Fruit fly (Drosophila melanogaster) whole organism, embryonic: Measurements from ENCODE around the gene CG44094.

ENCODE experiments used
- Asciz ChIP-seq: fragments of 200-800 bp; sonication (Bioruptor generic); optimal IDR thresholded peaks from 2 replicates; lab custom pipeline; 2017; ENCODE audit warnings: missing biosample characterization, mild to moderate bottlenecking, missing genetic modification characterization, missing genetic modification reagents
- Bteb2 ChIP-seq: fragments of 200-800 bp; sonication (Bioruptor generic); optimal IDR thresholded peaks from 2 replicates; lab custom pipeline; 2016; ENCODE audit warnings: missing biosample characterization, missing genetic modification characterization
- CG1024 ChIP-seq: fragments of 200-800 bp; sonication (Bioruptor generic); IDR thresholded peaks from 2 replicates; pipeline ENCODE4 v1.3.6; 2022; ENCODE audit warnings: missing biosample characterization, missing genetic modification characterization
- CG11504 ChIP-seq: fragments of 200-800 bp; sonication (Bioruptor generic); optimal IDR thresholded peaks from 3 replicates; lab custom pipeline; 2019; ENCODE audit warnings: missing biosample characterization, mild to moderate bottlenecking, missing genetic modification characterization, moderate library complexity
- CG12391 ChIP-seq: fragments of 200-800 bp; sonication (Bioruptor generic); optimal IDR thresholded peaks from 3 replicates; lab custom pipeline; 2018; ENCODE audit warnings: missing biosample characterization, mild to moderate bottlenecking, missing genetic modification characterization, moderate library complexity
- CG13894 ChIP-seq: fragments of 200-800 bp; sonication (Bioruptor generic); optimal IDR thresholded peaks from 3 replicates; lab custom pipeline; 2018; ENCODE audit warnings: missing biosample characterization, mild to moderate bottlenecking, missing genetic modification characterization, moderate library complexity
- CG1603 ChIP-seq: fragments of 200-800 bp; sonication (Bioruptor generic); optimal IDR thresholded peaks from 2 replicates; lab custom pipeline; 2019; ENCODE audit warnings: missing biosample characterization, mild to moderate bottlenecking, missing genetic modification characterization, moderate library complexity
- CG16813 ChIP-seq: fragments of 200-800 bp; sonication (Bioruptor generic); IDR thresholded peaks from 3 replicates; pipeline ENCODE4 v1.3.6; 2022; ENCODE audit warnings: missing biosample characterization, missing genetic modification characterization; ENCODE audit not compliant: partially characterized antibody
- CG2678 ChIP-seq: fragments of 200-800 bp; sonication (Bioruptor generic); optimal IDR thresholded peaks from 3 replicates; lab custom pipeline; 2019; ENCODE audit warnings: missing biosample characterization, mild to moderate bottlenecking, missing genetic modification characterization, moderate library complexity
- CG2875 ChIP-seq: fragments of 200-800 bp; sonication (Bioruptor generic); optimal IDR thresholded peaks from 2 replicates; lab custom pipeline; 2017; ENCODE audit warnings: missing biosample characterization, mild to moderate bottlenecking, missing genetic modification characterization, missing genetic modification reagents
- CG2889 ChIP-seq: fragments of 200-800 bp; sonication (Bioruptor generic); IDR thresholded peaks from 3 replicates; pipeline ENCODE4 v1.3.6; 2022; ENCODE audit warnings: missing biosample characterization, missing genetic modification characterization
- CG4424 ChIP-seq: fragments of 200-800 bp; sonication (Bioruptor generic); optimal IDR thresholded peaks from 3 replicates; lab custom pipeline; 2016; ENCODE audit warnings: missing biosample characterization, missing genetic modification characterization
- CG4707 ChIP-seq: fragments of 200-800 bp; sonication (Bioruptor generic); optimal IDR thresholded peaks from 2 replicates; lab custom pipeline; 2018; ENCODE audit warnings: missing biosample characterization, mild to moderate bottlenecking, missing genetic modification characterization, moderate library complexity
- CG4820 ChIP-seq: fragments of 200-800 bp; sonication (Bioruptor generic); optimal IDR thresholded peaks from 3 replicates; lab custom pipeline; 2016; ENCODE audit warnings: missing biosample characterization, missing genetic modification characterization
- CG5180 ChIP-seq: fragments of 200-800 bp; sonication (Bioruptor generic); optimal IDR thresholded peaks from 3 replicates; lab custom pipeline; 2017; ENCODE audit warnings: missing biosample characterization, missing genetic modification characterization, mild to moderate bottlenecking, moderate library complexity, missing genetic modification reagents
- CG7556 ChIP-seq: fragments of 200-800 bp; sonication (Bioruptor generic); optimal IDR thresholded peaks from 2 replicates; lab custom pipeline; 2017; ENCODE audit warnings: missing biosample characterization, mild to moderate bottlenecking, missing genetic modification characterization
- CG9727 ChIP-seq: fragments of 200-800 bp; sonication (Bioruptor generic); optimal IDR thresholded peaks from 3 replicates; lab custom pipeline; 2017; ENCODE audit warnings: missing biosample characterization, mild to moderate bottlenecking, missing genetic modification characterization
- Chrac-16 ChIP-seq: fragments of 200-800 bp; sonication (Bioruptor generic); optimal IDR thresholded peaks from 3 replicates; lab custom pipeline; 2016; ENCODE audit warnings: missing biosample characterization, missing genetic modification characterization
- CrebB ChIP-seq: fragments of 200-800 bp; sonication (Bioruptor generic); optimal IDR thresholded peaks from 3 replicates; lab custom pipeline; 2018; ENCODE audit warnings: missing biosample characterization, mild to moderate bottlenecking, missing genetic modification characterization
- E2f2 ChIP-seq: fragments of 200-800 bp; sonication (Bioruptor generic); IDR thresholded peaks from 2 replicates; pipeline ENCODE4 v1.3.6; 2022; ENCODE audit warnings: missing biosample characterization, missing genetic modification characterization
- Elba2 ChIP-seq: fragments of 200-800 bp; sonication (Bioruptor generic); optimal IDR thresholded peaks from 3 replicates; lab custom pipeline; 2016; ENCODE audit warnings: missing biosample characterization, missing genetic modification characterization
- H15 ChIP-seq: fragments of 200-800 bp; sonication (Bioruptor generic); IDR thresholded peaks from 3 replicates; pipeline ENCODE4 v1.3.6; 2022; ENCODE audit warnings: missing biosample characterization, missing genetic modification characterization
- HLHmδ ChIP-seq: fragments of 200-800 bp; sonication (Bioruptor generic); optimal IDR thresholded peaks from 2 replicates; lab custom pipeline; 2018; ENCODE audit warnings: missing biosample characterization, mild to moderate bottlenecking, missing genetic modification characterization, moderate library complexity
- Hand ChIP-seq: fragments of 200-800 bp; sonication (Bioruptor generic); optimal IDR thresholded peaks from 2 replicates; lab custom pipeline; 2017; ENCODE audit warnings: mild to moderate bottlenecking, missing biosample characterization, missing genetic modification reagents, missing genetic modification characterization
- Hr51 ChIP-seq, 2 experiments: fragments of 200-800 bp; sonication (Bioruptor generic); optimal IDR thresholded peaks; 2 replicates in 1 of 2; 3 replicates in 1 of 2; lab custom pipeline; 2016 to 2018; ENCODE audit warnings: missing biosample characterization in 2 of 2, missing genetic modification characterization in 2 of 2, mild to moderate bottlenecking in 1 of 2, moderate library complexity in 1 of 2
- Kr ChIP-seq: fragments of 200-800 bp; sonication (Bioruptor generic); optimal IDR thresholded peaks from 2 replicates; lab custom pipeline; 2017; ENCODE audit warnings: missing biosample characterization, mild to moderate bottlenecking, missing genetic modification characterization
- Optix ChIP-seq: fragments of 200-800 bp; sonication (Bioruptor generic); IDR thresholded peaks from 3 replicates; pipeline ENCODE4 v1.3.6; 2022; ENCODE audit warnings: missing biosample characterization, missing genetic modification characterization
- Six4 ChIP-seq: fragments of 200-800 bp; sonication (Bioruptor generic); optimal IDR thresholded peaks from 2 replicates; lab custom pipeline; 2016; ENCODE audit warnings: missing biosample characterization, missing genetic modification characterization
- Sox102F ChIP-seq: fragments of 200-800 bp; sonication (Bioruptor generic); optimal IDR thresholded peaks from 2 replicates; lab custom pipeline; 2018; ENCODE audit warnings: missing biosample characterization, mild to moderate bottlenecking, missing genetic modification characterization, moderate library complexity
- Trl ChIP-seq, 3 experiments: fragments of >200 bp in 2 of 3; fragments of 200-800 bp in 1 of 3; sonication (Bioruptor generic) in 1 of 3; optimal IDR thresholded peaks; 2 replicates in 1 of 3; 3 replicates in 2 of 3; lab custom pipeline; 2016 to 2017; ENCODE audit warnings: missing biosample characterization in 1 of 3, missing genetic modification characterization in 1 of 3
- az2 ChIP-seq: fragments of 200-800 bp; sonication (Bioruptor generic); optimal IDR thresholded peaks from 3 replicates; lab custom pipeline; 2016; ENCODE audit warnings: missing biosample characterization, missing genetic modification characterization
- bsh ChIP-seq, 2 experiments: fragments of 200-800 bp; sonication (Bioruptor generic); optimal IDR thresholded peaks; 2 replicates each; lab custom pipeline; 2017 to 2018; ENCODE audit warnings: mild to moderate bottlenecking in 2 of 2, missing biosample characterization in 2 of 2, missing genetic modification characterization in 2 of 2, moderate library complexity in 1 of 2
- btn ChIP-seq: fragments of 200-800 bp; sonication (Bioruptor generic); optimal IDR thresholded peaks from 2 replicates; lab custom pipeline; 2016; ENCODE audit warnings: missing biosample characterization, missing genetic modification characterization
- chinmo ChIP-seq: fragments of 200-800 bp; sonication (Bioruptor generic); IDR thresholded peaks from 4 replicates; pipeline ENCODE4 v1.3.6; 2022; ENCODE audit warnings: missing biosample characterization, missing genetic modification characterization; ENCODE audit not compliant: partially characterized antibody
- dimm ChIP-seq: fragments of 200-800 bp; sonication (Bioruptor generic); IDR thresholded peaks from 2 replicates; pipeline ENCODE4 v1.3.6; 2022; ENCODE audit warnings: missing biosample characterization, missing genetic modification characterization
- gem ChIP-seq: fragments of 200-800 bp; sonication (Bioruptor generic); optimal IDR thresholded peaks from 2 replicates; lab custom pipeline; 2019; ENCODE audit warnings: missing biosample characterization, mild to moderate bottlenecking, missing genetic modification characterization, moderate library complexity
- grau ChIP-seq: fragments of 200-800 bp; optimal IDR thresholded peaks from 3 replicates; lab custom pipeline; 2019; ENCODE audit warnings: missing biosample characterization, mild to moderate bottlenecking, missing genetic modification characterization, moderate library complexity
- gro ChIP-seq: fragments of 200-800 bp; sonication (Bioruptor generic); optimal IDR thresholded peaks from 2 replicates; lab custom pipeline; 2016; ENCODE audit warnings: missing biosample characterization, missing genetic modification characterization
- lab ChIP-seq: fragments of 200-800 bp; sonication (Bioruptor generic); optimal IDR thresholded peaks from 3 replicates; lab custom pipeline; 2017; ENCODE audit warnings: missing biosample characterization, missing genetic modification characterization, mild to moderate bottlenecking, moderate library complexity, missing genetic modification reagents
- nau ChIP-seq: fragments of 200-800 bp; sonication (Bioruptor generic); optimal IDR thresholded peaks from 3 replicates; lab custom pipeline; 2017; ENCODE audit warnings: missing biosample characterization, mild to moderate bottlenecking, missing genetic modification characterization, missing genetic modification reagents
- pum ChIP-seq: fragments of 200-800 bp; sonication (Bioruptor generic); optimal IDR thresholded peaks from 2 replicates; lab custom pipeline; 2016; ENCODE audit warnings: missing biosample characterization, missing genetic modification characterization
- sens ChIP-seq: fragments of 200-800 bp; sonication (Bioruptor generic); peaks from one replicate; lab custom pipeline; 2016; ENCODE audit warnings: missing biosample characterization, missing genetic modification characterization
- slbo ChIP-seq: fragments of 200-800 bp; sonication (Bioruptor generic); IDR thresholded peaks from 2 replicates; pipeline ENCODE4 v1.3.6; 2022; ENCODE audit warnings: missing biosample characterization, missing genetic modification characterization
- tin ChIP-seq: fragments of 200-800 bp; sonication (Bioruptor generic); optimal IDR thresholded peaks from 3 replicates; lab custom pipeline; 2016; ENCODE audit warnings: missing biosample characterization, missing genetic modification characterization
- tna ChIP-seq: fragments of 200-800 bp; sonication (Bioruptor generic); IDR thresholded peaks from 2 replicates; pipeline ENCODE4 v1.3.6; 2022; ENCODE audit warnings: missing biosample characterization, missing genetic modification characterization; ENCODE audit not compliant: partially characterized antibody
- trem ChIP-seq: fragments of 200-800 bp; optimal IDR thresholded peaks from 3 replicates; lab custom pipeline; 2019; ENCODE audit warnings: missing biosample characterization, mild to moderate bottlenecking, missing genetic modification characterization, moderate library complexity
- twi ChIP-seq: fragments of 200-800 bp; optimal IDR thresholded peaks from 2 replicates; lab custom pipeline; 2019; ENCODE audit warnings: missing biosample characterization, mild to moderate bottlenecking, missing genetic modification characterization, moderate library complexity
- vfl ChIP-seq: fragments of 200-800 bp; sonication (Bioruptor generic); optimal IDR thresholded peaks from 2 replicates; lab custom pipeline; 2016; ENCODE audit warnings: missing biosample characterization, missing genetic modification characterization
- wdn ChIP-seq: fragments of 200-800 bp; sonication (Bioruptor generic); IDR thresholded peaks from 2 replicates; pipeline ENCODE4 v1.3.6; 2022; ENCODE audit warnings: missing biosample characterization, missing genetic modification characterization

Gene CG44094

dm6 chr3R:14597935-14598424 is 21.6 kb upstream of the CG44094 start (continued):
- TF ChIP-seq nau (GFP tag; lab: Kevin White, UChicago) (peak; percentile 5), Elba2 (GFP tag; lab: Kevin White, UChicago) (no peak), Hr51 (GFP tag; optimal IDR thresholded peaks at IDR 0.05; lab: Kevin White, UChicago) (peak in 1 of 2 experiments; percentile 53), CrebB (tag; lab: Kevin White, UChicago) (no peak), Asciz (GFP tag; lab: Kevin White, UChicago) (peak; percentile 56), chinmo (GFP tag; lab: Robert Waterston, UW) (no peak), wdn (GFP tag; lab: Robert Waterston, UW) (no peak), CG1024 (no peak), Bteb2 (GFP tag; lab: Kevin White, UChicago) (no peak), Six4 (GFP tag; lab: Kevin White, UChicago) (peak; percentile 15), pum (GFP tag; lab: Kevin White, UChicago) (no peak), gem (tag; lab: Kevin White, UChicago) (peak; percentile 72), tna (no peak), gro (GFP tag; lab: Kevin White, UChicago) (no peak), twi (tag; lab: Kevin White, UChicago) (peak; percentile 70), sens (peak; percentile 89), Optix (GFP tag; lab: Robert Waterston, UW) (no peak), Trl (optimal IDR thresholded peaks at IDR 0.05; lab: Kevin White, UChicago) (peak; percentile 49 to 50), Trl (GFP tag; optimal IDR thresholded peaks at IDR 0.05; lab: Kevin White, UChicago) (no peak), CG4707 (GFP tag; lab: Kevin White, UChicago) (no peak), CG7556 (GFP tag; lab: Kevin White, UChicago) (peak; percentile 45), CG4424 (GFP tag; lab: Kevin White, UChicago) (peak; percentile 53), CG16813 (GFP tag; lab: Robert Waterston, UW) (no peak), Kr (GFP tag; lab: Kevin White, UChicago) (no peak), Sox102F (GFP tag; lab: Kevin White, UChicago) (peak; percentile 55), H15 (GFP tag; lab: Robert Waterston, UW) (0 out of 3 replicates have a peak, but pooled peaks have one; percentile 7), btn (GFP tag; lab: Kevin White, UChicago) (no peak), bsh (GFP tag; optimal IDR thresholded peaks at IDR 0.05; lab: Kevin White, UChicago) (peak in 1 of 2 experiments; percentile 64), lab (GFP tag; lab: Kevin White, UChicago) (peak; percentile 12), HLHmδ (GFP tag; lab: Kevin White, UChicago) (peak; percentile 35), az2 (GFP tag; lab: Kevin White, UChicago) (peak; percentile 33), dimm (0 out of 2 replicates have a peak, but pooled peaks have one; percentile 22), grau (tag; lab: Kevin White, UChicago) (peak; percentile 37), CG9727 (GFP tag; lab: Kevin White, UChicago) (peak; percentile 52), slbo (GFP tag; lab: Robert Waterston, UW) (no peak), CG2875 (GFP tag; lab: Kevin White, UChicago) (peak; percentile 1), CG4820 (GFP tag; lab: Kevin White, UChicago) (peak; percentile 32), CG5180 (GFP tag; lab: Kevin White, UChicago) (no peak), Chrac-16 (GFP tag; lab: Kevin White, UChicago) (no peak), CG12391 (tag; lab: Kevin White, UChicago) (peak; percentile 50), CG2889 (no peak), CG13894 (tag; lab: Kevin White, UChicago) (no peak), Hand (GFP tag; lab: Kevin White, UChicago) (no peak), trem (peak; percentile 21), CG1603 (tag; lab: Kevin White, UChicago) (peak; percentile 32), CG11504 (tag; lab: Kevin White, UChicago) (peak; percentile 64), CG2678 (tag; lab: Kevin White, UChicago) (peak; percentile 45), tin (no peak), vfl (GFP tag; lab: Kevin White, UChicago) (no peak), E2f2 (GFP tag; lab: Robert Waterston, UW) (0 out of 2 replicates have a peak, but pooled peaks have one; percentile 11)
